Fruit fly (Drosophila melanogaster) whole organism, embryonic: Measurements from ENCODE around the gene CG3184.
A peak's percentile ranks its signal among the peaks of the same experiment; 100 is the strongest.

ENCODE experiments used
- BtbVII ChIP-seq: fragments of 200-800 bp; sonication (Bioruptor generic); optimal IDR thresholded peaks from 3 replicates; lab custom pipeline; 2017; ENCODE audit warnings: missing biosample characterization, mild to moderate bottlenecking, missing genetic modification characterization
- CG11456 ChIP-seq: fragments of 200-800 bp; sonication (Bioruptor generic); IDR thresholded peaks from 3 replicates; pipeline ENCODE4 v1.3.6; 2022; ENCODE audit warnings: missing biosample characterization, missing genetic modification characterization
- CG12071 ChIP-seq: fragments of 200-800 bp; sonication (Bioruptor generic); optimal IDR thresholded peaks from 3 replicates; lab custom pipeline; 2018; ENCODE audit warnings: missing biosample characterization, mild to moderate bottlenecking, missing genetic modification characterization
- CG13624 ChIP-seq: fragments of 200-800 bp; sonication (Bioruptor generic); optimal IDR thresholded peaks from 2 replicates; lab custom pipeline; 2016; ENCODE audit warnings: missing biosample characterization, missing genetic modification characterization
- CG14667 ChIP-seq: fragments of 200-800 bp; sonication (Bioruptor generic); IDR thresholded peaks from 2 replicates; pipeline ENCODE4 v1.3.6; 2022; ENCODE audit warnings: missing biosample characterization, missing genetic modification characterization
- CG16815 ChIP-seq: fragments of 200-800 bp; sonication (Bioruptor generic); optimal IDR thresholded peaks from 3 replicates; lab custom pipeline; 2017; ENCODE audit warnings: missing biosample characterization, mild to moderate bottlenecking, missing genetic modification characterization
- CG17328 ChIP-seq: fragments of 200-800 bp; sonication (Bioruptor generic); IDR thresholded peaks from 2 replicates; pipeline ENCODE4 v1.3.6; 2022; ENCODE audit warnings: missing biosample characterization, missing genetic modification characterization
- CG17361 ChIP-seq: fragments of 200-800 bp; sonication (Bioruptor generic); IDR thresholded peaks from 3 replicates; pipeline ENCODE4 v1.3.6; 2022; ENCODE audit warnings: missing biosample characterization, missing genetic modification characterization
- CG18599 ChIP-seq: fragments of 200-800 bp; sonication (Bioruptor generic); optimal IDR thresholded peaks from 3 replicates; lab custom pipeline; 2017; ENCODE audit warnings: missing biosample characterization, missing genetic modification characterization, mild to moderate bottlenecking, moderate library complexity, missing genetic modification reagents
- CG33557 ChIP-seq: fragments of 200-800 bp; sonication (Bioruptor generic); optimal IDR thresholded peaks from 2 replicates; lab custom pipeline; 2019; ENCODE audit warnings: missing biosample characterization, mild to moderate bottlenecking, missing genetic modification characterization, moderate library complexity
- CG3995 ChIP-seq: fragments of 200-800 bp; sonication (Bioruptor generic); optimal IDR thresholded peaks from 3 replicates; lab custom pipeline; 2016; ENCODE audit warnings: missing biosample characterization, missing genetic modification characterization
- CG4282 ChIP-seq: fragments of 200-800 bp; sonication (Bioruptor generic); optimal IDR thresholded peaks from 2 replicates; lab custom pipeline; 2016; ENCODE audit warnings: missing biosample characterization, missing genetic modification characterization
- CG7963 ChIP-seq: fragments of 200-800 bp; sonication (Bioruptor generic); IDR thresholded peaks from 3 replicates; pipeline ENCODE4 v1.3.6; 2022; ENCODE audit warnings: missing biosample characterization, missing genetic modification characterization; ENCODE audit not compliant: partially characterized antibody
- CG9797 ChIP-seq: fragments of 200-800 bp; sonication (Bioruptor generic); optimal IDR thresholded peaks from 3 replicates; lab custom pipeline; 2018; ENCODE audit warnings: missing biosample characterization, mild to moderate bottlenecking, missing genetic modification characterization
- Chrac-16 ChIP-seq: fragments of 200-800 bp; sonication (Bioruptor generic); optimal IDR thresholded peaks from 3 replicates; lab custom pipeline; 2016; ENCODE audit warnings: missing biosample characterization, missing genetic modification characterization
- Dek ChIP-seq: fragments of 200-800 bp; sonication (Bioruptor generic); optimal IDR thresholded peaks from 3 replicates; lab custom pipeline; 2019; ENCODE audit warnings: missing biosample characterization, mild to moderate bottlenecking, missing genetic modification characterization, moderate library complexity
- Jarid2 ChIP-seq: fragments of 200-800 bp; sonication (Bioruptor generic); optimal IDR thresholded peaks from 3 replicates; lab custom pipeline; 2017; ENCODE audit warnings: mild to moderate bottlenecking, missing biosample characterization, missing genetic modification reagents, missing genetic modification characterization
- MTF-1 ChIP-seq: fragments of 200-800 bp; sonication (Bioruptor generic); optimal IDR thresholded peaks from 2 replicates; lab custom pipeline; 2018; ENCODE audit warnings: missing biosample characterization, mild to moderate bottlenecking, missing genetic modification characterization, borderline replicate concordance
- NFAT ChIP-seq: fragments of 200-800 bp; sonication (Bioruptor generic); IDR thresholded peaks from 2 replicates; pipeline ENCODE4 v1.3.6; 2022; ENCODE audit warnings: missing biosample characterization, missing genetic modification characterization
- Nf-YB ChIP-seq: fragments of 200-800 bp; sonication (Bioruptor generic); optimal IDR thresholded peaks from 3 replicates; lab custom pipeline; 2019; ENCODE audit warnings: missing biosample characterization, mild to moderate bottlenecking, missing genetic modification characterization, moderate library complexity
- Nf-YC ChIP-seq: fragments of 200-800 bp; optimal IDR thresholded peaks from 3 replicates; lab custom pipeline; 2019; ENCODE audit warnings: missing biosample characterization, mild to moderate bottlenecking, missing genetic modification characterization, moderate library complexity
- Poxn ChIP-seq: fragments of 200-800 bp; sonication (Bioruptor generic); IDR thresholded peaks from 2 replicates; pipeline ENCODE4 v1.3.6; 2022; ENCODE audit warnings: missing biosample characterization, missing genetic modification characterization
- Ssrp ChIP-seq: fragments of 200-800 bp; sonication (Bioruptor generic); optimal IDR thresholded peaks from 2 replicates; lab custom pipeline; 2018; ENCODE audit warnings: missing biosample characterization, mild to moderate bottlenecking, missing genetic modification characterization, moderate library complexity
- Taf1 ChIP-seq: fragments of 200-800 bp; sonication (Bioruptor generic); IDR thresholded peaks from 2 replicates; pipeline ENCODE4 v1.3.6; 2022; ENCODE audit warnings: missing biosample characterization, missing genetic modification characterization
- ap ChIP-seq: fragments of 200-800 bp; sonication (Bioruptor generic); IDR thresholded peaks from 2 replicates; pipeline ENCODE4 v1.3.6; 2022; ENCODE audit warnings: missing biosample characterization, missing genetic modification characterization
- bab2 ChIP-seq: fragments of 200-800 bp; sonication (Bioruptor generic); optimal IDR thresholded peaks from 2 replicates; lab custom pipeline; 2016; ENCODE audit warnings: missing biosample characterization, missing genetic modification characterization
- bcd ChIP-seq: fragments of 200-800 bp; sonication (Bioruptor generic); optimal IDR thresholded peaks from 2 replicates; lab custom pipeline; 2017; ENCODE audit warnings: missing biosample characterization, mild to moderate bottlenecking, missing genetic modification characterization
- btn ChIP-seq: fragments of 200-800 bp; sonication (Bioruptor generic); optimal IDR thresholded peaks from 2 replicates; lab custom pipeline; 2016; ENCODE audit warnings: missing biosample characterization, missing genetic modification characterization
- cad ChIP-seq: fragments of >200 bp; optimal IDR thresholded peaks from 2 replicates; lab custom pipeline; 2017; ENCODE audit warnings: missing biosample characterization, missing genetic modification characterization
- cg ChIP-seq: fragments of 200-800 bp; sonication (Bioruptor generic); optimal IDR thresholded peaks from 3 replicates; lab custom pipeline; 2019; ENCODE audit warnings: missing biosample characterization, mild to moderate bottlenecking, missing genetic modification characterization, moderate library complexity
- crp ChIP-seq, 2 experiments: fragments of 200-800 bp; sonication (Bioruptor generic); optimal IDR thresholded peaks; 2 replicates in 1 of 2; 3 replicates in 1 of 2; lab custom pipeline; 2017; ENCODE audit warnings: missing biosample characterization in 2 of 2, missing genetic modification characterization in 2 of 2, mild to moderate bottlenecking in 1 of 2, moderate library complexity in 1 of 2
- dpn ChIP-seq, 2 experiments: fragments of 200-800 bp; sonication (Bioruptor generic); optimal IDR thresholded peaks; 3 replicates each; lab custom pipeline; 2016; ENCODE audit warnings: missing biosample characterization in 2 of 2, missing genetic modification characterization in 2 of 2
- gcm2 ChIP-seq: fragments of 200-800 bp; sonication (Bioruptor generic); optimal IDR thresholded peaks from 2 replicates; lab custom pipeline; 2016; ENCODE audit warnings: missing biosample characterization, missing genetic modification characterization
- gfzf ChIP-seq: fragments of 200-800 bp; sonication (Bioruptor generic); optimal IDR thresholded peaks from 2 replicates; lab custom pipeline; 2016; ENCODE audit warnings: missing biosample characterization, mild to moderate bottlenecking, missing genetic modification characterization, moderate library complexity
- gsb-n ChIP-seq: fragments of 200-800 bp; sonication (Bioruptor generic); optimal IDR thresholded peaks from 3 replicates; lab custom pipeline; 2018; ENCODE audit warnings: missing biosample characterization, mild to moderate bottlenecking, missing genetic modification characterization
- inv ChIP-seq: fragments of 200-800 bp; sonication (Bioruptor generic); IDR thresholded peaks from 2 replicates; pipeline ENCODE4 v1.3.6; 2022; ENCODE audit warnings: missing biosample characterization, missing genetic modification characterization; ENCODE audit not compliant: partially characterized antibody
- maf-S ChIP-seq: fragments of 200-800 bp; sonication (Bioruptor generic); optimal IDR thresholded peaks from 2 replicates; lab custom pipeline; 2016; ENCODE audit warnings: missing biosample characterization, missing genetic modification characterization
- peb ChIP-seq: fragments of 200-800 bp; sonication (Bioruptor generic); IDR thresholded peaks from 2 replicates; pipeline ENCODE4 v1.3.6; 2022; ENCODE audit warnings: missing biosample characterization, missing genetic modification characterization
- pita ChIP-seq: fragments of 200-800 bp; sonication (Bioruptor generic); optimal IDR thresholded peaks from 2 replicates; lab custom pipeline; 2017; ENCODE audit warnings: missing biosample characterization, mild to moderate bottlenecking, missing genetic modification characterization
- pum ChIP-seq: fragments of 200-800 bp; sonication (Bioruptor generic); optimal IDR thresholded peaks from 2 replicates; lab custom pipeline; 2016; ENCODE audit warnings: missing biosample characterization, missing genetic modification characterization
- pzg ChIP-seq: fragments of 200-800 bp; sonication (Bioruptor generic); optimal IDR thresholded peaks from 3 replicates; lab custom pipeline; 2018; ENCODE audit warnings: missing biosample characterization, mild to moderate bottlenecking, missing genetic modification characterization, moderate library complexity
- salm ChIP-seq: fragments of 200-800 bp; sonication (Bioruptor generic); optimal IDR thresholded peaks from 2 replicates; lab custom pipeline; 2018; ENCODE audit warnings: missing biosample characterization, mild to moderate bottlenecking, missing genetic modification characterization
- scrt ChIP-seq: fragments of 200-800 bp; sonication (Bioruptor generic); optimal IDR thresholded peaks from 2 replicates; lab custom pipeline; 2018; ENCODE audit warnings: missing biosample characterization, mild to moderate bottlenecking, missing genetic modification characterization, moderate library complexity
- sens-2 ChIP-seq: fragments of 200-800 bp; sonication (Bioruptor generic); IDR thresholded peaks from 2 replicates; pipeline ENCODE4 v1.3.6; 2022; ENCODE audit warnings: missing biosample characterization, missing genetic modification characterization
- stwl ChIP-seq: fragments of 200-800 bp; sonication (Bioruptor generic); optimal IDR thresholded peaks from 3 replicates; lab custom pipeline; 2018; ENCODE audit warnings: missing biosample characterization, mild to moderate bottlenecking, missing genetic modification characterization, moderate library complexity
- tap ChIP-seq: fragments of 200-800 bp; optimal IDR thresholded peaks from 3 replicates; lab custom pipeline; 2019; ENCODE audit warnings: missing biosample characterization, mild to moderate bottlenecking, missing genetic modification characterization, moderate library complexity
- tio ChIP-seq: fragments of 200-800 bp; sonication (Bioruptor generic); optimal IDR thresholded peaks from 2 replicates; lab custom pipeline; 2017; ENCODE audit warnings: missing biosample characterization, missing genetic modification characterization, inconsistent platforms
- trh ChIP-seq: fragments of 200-800 bp; sonication (Bioruptor generic); optimal IDR thresholded peaks from 2 replicates; lab custom pipeline; 2016; ENCODE audit warnings: missing biosample characterization, missing genetic modification characterization
- ttk ChIP-seq: fragments of 200-800 bp; sonication (Bioruptor generic); IDR thresholded peaks from 2 replicates; pipeline ENCODE4 v2.1.2; 2022; ENCODE audit warnings: missing biosample characterization, missing genetic modification characterization
- zen2 ChIP-seq: fragments of 200-800 bp; sonication (Bioruptor generic); IDR thresholded peaks from 3 replicates; pipeline ENCODE4 v1.3.6; 2022; ENCODE audit warnings: missing biosample characterization, missing genetic modification characterization; ENCODE audit not compliant: partially characterized antibody
- zfh1 ChIP-seq: fragments of 200-800 bp; sonication (Bioruptor generic); IDR thresholded peaks from 3 replicates; pipeline ENCODE4 v1.3.6; 2022; ENCODE audit warnings: missing biosample characterization, missing genetic modification characterization

CG3184 gene

dm6 chrX:6696467-6696866 is 7.9 kb upstream of the CG3184 start (continued):
- TF ChIP-seq cad (GFP tag; lab: Kevin White, UChicago) = no peak
- peak; percentile 47 for TF ChIP-seq MTF-1 (GFP tag; lab: Kevin White, UChicago)
- TF ChIP-seq bab2 = peak; percentile 49
- TF ChIP-seq Chrac-16 (GFP tag; lab: Kevin White, UChicago) = peak; percentile 33
- TF ChIP-seq pita = no peak
- no peak for TF ChIP-seq trh (GFP tag; lab: Kevin White, UChicago)
- peak; percentile 39 for TF ChIP-seq CG12071
- TF ChIP-seq Poxn (GFP tag; lab: Robert Waterston, UW) = no peak
- peak; percentile 94 for TF ChIP-seq CG18599 (GFP tag; lab: Kevin White, UChicago)
- TF ChIP-seq bcd (GFP tag; lab: Kevin White, UChicago) = peak; percentile 65
- peak; percentile 72 for TF ChIP-seq CG17361 (GFP tag; lab: Robert Waterston, UW)
- TF ChIP-seq maf-S = no peak
- TF ChIP-seq zfh1 = peak; percentile 52; the same call in 1 of the 3 replicates
- peak; percentile 38 for TF ChIP-seq CG13624
- no peak for TF ChIP-seq CG7963 (GFP tag; lab: Robert Waterston, UW)
- TF ChIP-seq NFAT (GFP tag; lab: Robert Waterston, UW) = no peak
- TF ChIP-seq cg (GFP tag; lab: Kevin White, UChicago) = peak; percentile 35
- no peak for TF ChIP-seq crp (GFP tag; optimal IDR thresholded peaks at IDR 0.05; lab: Kevin White, UChicago)
- TF ChIP-seq CG17328 (GFP tag; lab: Robert Waterston, UW) = peak; percentile 62
- peak; percentile 51 for TF ChIP-seq CG14667 (GFP tag; lab: Robert Waterston, UW)
- peak; percentile 79 for TF ChIP-seq scrt (GFP tag; lab: Kevin White, UChicago)
- TF ChIP-seq Dek = peak; percentile 66
- peak; percentile 75 for TF ChIP-seq sens-2 (GFP tag; lab: Robert Waterston, UW)
- peak; percentile 45 for TF ChIP-seq salm (tag; lab: Kevin White, UChicago)
- TF ChIP-seq ttk (GFP tag; lab: Robert Waterston, UW) = peak; percentile 47; the same call in 1 of the 2 replicates
- peak; percentile 13 for TF ChIP-seq gsb-n (tag; lab: Kevin White, UChicago)
- peak; percentile 50 for TF ChIP-seq Nf-YB
- peak; percentile 52 for TF ChIP-seq CG33557 (GFP tag; lab: Kevin White, UChicago)
- no peak for TF ChIP-seq zen2
- TF ChIP-seq Nf-YC (tag; lab: Kevin White, UChicago) = peak; percentile 67
- TF ChIP-seq CG16815 = peak; percentile 28
- TF ChIP-seq pum (GFP tag; lab: Kevin White, UChicago) = peak; percentile 19
- TF ChIP-seq Taf1 (GFP tag; lab: Robert Waterston, UW) = peak; percentile 43; the same call in 1 of the 2 replicates
- TF ChIP-seq CG9797 (GFP tag; lab: Kevin White, UChicago) = no peak
- TF ChIP-seq CG4282 (GFP tag; lab: Kevin White, UChicago) = peak; percentile 10
- TF ChIP-seq peb (GFP tag; lab: Robert Waterston, UW) = no peak
- no peak for TF ChIP-seq inv (GFP tag; lab: Robert Waterston, UW)
- TF ChIP-seq tap (tag; lab: Kevin White, UChicago) = peak; percentile 54
- TF ChIP-seq pzg = no peak
- peak; percentile 30 for TF ChIP-seq Ssrp (tag; lab: Kevin White, UChicago)
- TF ChIP-seq Jarid2 (GFP tag; lab: Kevin White, UChicago) = no peak
- peak; percentile 73 for TF ChIP-seq BtbVII (GFP tag; lab: Kevin White, UChicago)
- TF ChIP-seq gcm2 (GFP tag; lab: Kevin White, UChicago) = peak; percentile 51
- TF ChIP-seq btn (GFP tag; lab: Kevin White, UChicago) = no peak
- TF ChIP-seq dpn (GFP tag; optimal IDR thresholded peaks at IDR 0.05; lab: Kevin White, UChicago) = peak; percentile 54 to 61
- no peak for TF ChIP-seq stwl (tag; lab: Kevin White, UChicago)
- peak; percentile 48 for TF ChIP-seq ap (GFP tag; lab: Robert Waterston, UW)
- TF ChIP-seq CG3995 (GFP tag; lab: Kevin White, UChicago) = no peak
- peak; percentile 59; the same call in 1 of the 3 replicates for TF ChIP-seq CG11456 (GFP tag; lab: Robert Waterston, UW)
- TF ChIP-seq tio (GFP tag; lab: Kevin White, UChicago) = no peak
- no peak for TF ChIP-seq gfzf
